3 fruit fly cellular contexts compared by ENCODE assay signal in genomic region chr3L:3197464-3197863, dm6.
TF ChIP-seq lines count a peak whose summit lies in the region.

TSS of gene CG14966 (minus strand) at chr3L:3197631.

TF ChIP-seq in whole organism, adult, 20 proteins besides CTCF, POLR2A, EP300 and RAD21 (continued from another document):
- TF ChIP-seq cic (GFP tag; optimal IDR thresholded peaks at IDR 0.05; lab: Kevin White, UChicago) (peak; percentile 2), Clk (GFP tag; optimal IDR thresholded peaks at IDR 0.05; lab: Kevin White, UChicago) (no peak)

TF ChIP-seq in whole organism, embryonic, 481 proteins besides CTCF, POLR2A, EP300 and RAD21 (continued from another document and continues in another):
- TF ChIP-seq CG7928 (GFP tag; optimal IDR thresholded peaks at IDR 0.05; lab: Kevin White, UChicago) = peak; percentile 97
- TF ChIP-seq Ets65A (GFP tag; lab: Kevin White, UChicago) = peak; percentile 27
- TF ChIP-seq CG32772 (GFP tag; IDR thresholded peaks at IDR 0.05; lab: Robert Waterston, UW) = no peak
- no peak for TF ChIP-seq lov (optimal IDR thresholded peaks at IDR 0.05; lab: Kevin White, UChicago)
- TF ChIP-seq lov (GFP tag; IDR thresholded peaks at IDR 0.05; lab: Robert Waterston, UW) = no peak
- TF ChIP-seq oc (tag; optimal IDR thresholded peaks at IDR 0.05; lab: Kevin White, UChicago) = no peak
- no peak for TF ChIP-seq dmrt99B (tag; optimal IDR thresholded peaks at IDR 0.05; lab: Kevin White, UChicago)
- no peak for TF ChIP-seq ssp (GFP tag; IDR thresholded peaks at IDR 0.05; lab: Robert Waterston, UW)
- TF ChIP-seq Rx (GFP tag; IDR thresholded peaks at IDR 0.05; lab: Robert Waterston, UW) = no peak
- TF ChIP-seq CG11085 (GFP tag; IDR thresholded peaks at IDR 0.05; lab: Robert Waterston, UW) = no peak
- TF ChIP-seq nerfin-2 (GFP tag; IDR thresholded peaks at IDR 0.05; lab: Robert Waterston, UW; ENCODE audit: partially characterized antibody) = peak; percentile 66; the same call in 1 of the 2 replicates
- no peak for TF ChIP-seq Nf-YA (GFP tag; IDR thresholded peaks at IDR 0.05; lab: Robert Waterston, UW)
- no peak for TF ChIP-seq wor (GFP tag; IDR thresholded peaks at IDR 0.05; lab: Robert Waterston, UW)
- TF ChIP-seq CG32532 (GFP tag; IDR thresholded peaks at IDR 0.05; lab: Robert Waterston, UW) = peak; percentile 68
- TF ChIP-seq pfk (GFP tag; optimal IDR thresholded peaks at IDR 0.05; lab: Kevin White, UChicago) = peak; percentile 11
- no peak for TF ChIP-seq CG12104 (GFP tag; optimal IDR thresholded peaks at IDR 0.05; lab: Kevin White, UChicago)
- no peak for TF ChIP-seq dati (GFP tag; IDR thresholded peaks at IDR 0.05; lab: Robert Waterston, UW)
- TF ChIP-seq mam (GFP tag; optimal IDR thresholded peaks at IDR 0.05; lab: Kevin White, UChicago) = peak; percentile 62
- TF ChIP-seq B-H2 (GFP tag; optimal IDR thresholded peaks at IDR 0.05; lab: Kevin White, UChicago) = peak; percentile 20
- no peak for TF ChIP-seq Tbp (GFP tag; optimal IDR thresholded peaks at IDR 0.05; lab: Kevin White, UChicago)
- TF ChIP-seq CG3995 (GFP tag; optimal IDR thresholded peaks at IDR 0.05; lab: Kevin White, UChicago) = peak; percentile 15
- TF ChIP-seq Hr51 (GFP tag; optimal IDR thresholded peaks at IDR 0.05; lab: Kevin White, UChicago) = no peak
- TF ChIP-seq CrebB (tag; optimal IDR thresholded peaks at IDR 0.05; lab: Kevin White, UChicago) = no peak
- peak; percentile 33 for TF ChIP-seq gem (tag; optimal IDR thresholded peaks at IDR 0.05; lab: Kevin White, UChicago)
- peak; percentile 83 for TF ChIP-seq CG15514 (GFP tag; optimal IDR thresholded peaks at IDR 0.05; lab: Kevin White, UChicago)
- no peak for TF ChIP-seq pnt (GFP tag; optimal IDR thresholded peaks at IDR 0.05; lab: Kevin White, UChicago)
- peak; percentile 43 for TF ChIP-seq nmo (GFP tag; optimal IDR thresholded peaks at IDR 0.05; lab: Kevin White, UChicago)
- no peak for TF ChIP-seq Adf1 (GFP tag; IDR thresholded peaks at IDR 0.05; lab: Robert Waterston, UW)
- no peak for TF ChIP-seq Drgx (GFP tag; IDR thresholded peaks at IDR 0.05; lab: Robert Waterston, UW)
- no peak for TF ChIP-seq CG10462 (GFP tag; optimal IDR thresholded peaks at IDR 0.05; lab: Kevin White, UChicago)
- TF ChIP-seq CG13287 (GFP tag; IDR thresholded peaks at IDR 0.05; lab: Robert Waterston, UW; ENCODE audit: partially characterized antibody) = peak; percentile 96
- no peak for TF ChIP-seq Lhr (GFP tag; optimal IDR thresholded peaks at IDR 0.05; lab: Kevin White, UChicago)
- TF ChIP-seq maf-S (GFP tag; optimal IDR thresholded peaks at IDR 0.05; lab: Kevin White, UChicago) = no peak
- peak; percentile 95 for TF ChIP-seq Myb (GFP tag; optimal IDR thresholded peaks at IDR 0.05; lab: Kevin White, UChicago)
- no peak for TF ChIP-seq CG6254 (GFP tag; optimal IDR thresholded peaks at IDR 0.05; lab: Kevin White, UChicago)
- no peak for TF ChIP-seq Dfd (GFP tag; optimal IDR thresholded peaks at IDR 0.05; lab: Kevin White, UChicago)
- TF ChIP-seq seq (GFP tag; IDR thresholded peaks at IDR 0.05; lab: Robert Waterston, UW) = no peak
- TF ChIP-seq CG5245 (GFP tag; optimal IDR thresholded peaks at IDR 0.05; lab: Kevin White, UChicago) = no peak
- TF ChIP-seq CG4617 (GFP tag; optimal IDR thresholded peaks at IDR 0.05; lab: Kevin White, UChicago; ENCODE audit: borderline replicate concordance) = peak; percentile 7
- no peak for TF ChIP-seq ash1 (GFP tag; optimal IDR thresholded peaks at IDR 0.05; lab: Kevin White, UChicago)
- peak; percentile 33 for TF ChIP-seq fu2 (GFP tag; optimal IDR thresholded peaks at IDR 0.05; lab: Kevin White, UChicago)
- no peak for TF ChIP-seq tx (GFP tag; optimal IDR thresholded peaks at IDR 0.05; lab: Kevin White, UChicago)
- TF ChIP-seq dmrt11E (tag; optimal IDR thresholded peaks at IDR 0.05; lab: Kevin White, UChicago) = no peak
- peak; percentile 16 for TF ChIP-seq Hmx (GFP tag; optimal IDR thresholded peaks at IDR 0.05; lab: Kevin White, UChicago)
- TF ChIP-seq Fer3 (tag; optimal IDR thresholded peaks at IDR 0.05; lab: Kevin White, UChicago) = no peak
- no peak for TF ChIP-seq emc (GFP tag; optimal IDR thresholded peaks at IDR 0.05; lab: Kevin White, UChicago)
- TF ChIP-seq BEAF-32 (GFP tag; optimal IDR thresholded peaks at IDR 0.05; lab: Kevin White, UChicago) = peak; percentile 90
- TF ChIP-seq phol (tag; optimal IDR thresholded peaks at IDR 0.05; lab: Kevin White, UChicago) = peak; percentile 35
- peak; percentile 96 for TF ChIP-seq Sry-δ (GFP tag; optimal IDR thresholded peaks at IDR 0.05; lab: Kevin White, UChicago)
- TF ChIP-seq gsb-n (tag; optimal IDR thresholded peaks at IDR 0.05; lab: Kevin White, UChicago) = no peak
- TF ChIP-seq Rfx (GFP tag; IDR thresholded peaks at IDR 0.05; lab: Robert Waterston, UW) = peak; percentile 73
- TF ChIP-seq en (GFP tag; optimal IDR thresholded peaks at IDR 0.05; lab: Kevin White, UChicago) = no peak
- TF ChIP-seq CG17568 (GFP tag; optimal IDR thresholded peaks at IDR 0.05; lab: Kevin White, UChicago) = no peak
- TF ChIP-seq CG13424 (tag; optimal IDR thresholded peaks at IDR 0.05; lab: Kevin White, UChicago) = peak; percentile 31
- TF ChIP-seq chm (GFP tag; IDR thresholded peaks at IDR 0.05; lab: Robert Waterston, UW) = peak; percentile 30; the same call in 1 of the 2 replicates
- TF ChIP-seq gro (GFP tag; optimal IDR thresholded peaks at IDR 0.05; lab: Kevin White, UChicago) = peak; percentile 58
- no peak for TF ChIP-seq CG16779 (GFP tag; IDR thresholded peaks at IDR 0.05; lab: Robert Waterston, UW)
- no peak for TF ChIP-seq jing (GFP tag; optimal IDR thresholded peaks at IDR 0.05; lab: Kevin White, UChicago)
- TF ChIP-seq Atf6 (GFP tag; IDR thresholded peaks at IDR 0.05; lab: Robert Waterston, UW) = no peak
- TF ChIP-seq vvl (GFP tag; IDR thresholded peaks at IDR 0.05; lab: Robert Waterston, UW) = peak; percentile 40; the same call in 1 of the 2 replicates
- TF ChIP-seq CG15696 (tag; optimal IDR thresholded peaks at IDR 0.05; lab: Kevin White, UChicago) = no peak
- peak in 1 of 2 experiments; percentile 11 for TF ChIP-seq chif (GFP tag; optimal IDR thresholded peaks at IDR 0.05; lab: Kevin White, UChicago)
- TF ChIP-seq bab2 (GFP tag; optimal IDR thresholded peaks at IDR 0.05; lab: Kevin White, UChicago) = peak; percentile 10
- TF ChIP-seq CG14667 (GFP tag; IDR thresholded peaks at IDR 0.05; lab: Robert Waterston, UW) = no peak
- TF ChIP-seq abd-A (tag; optimal IDR thresholded peaks at IDR 0.05; lab: Kevin White, UChicago) = no peak
- TF ChIP-seq scrt (GFP tag; optimal IDR thresholded peaks at IDR 0.05; lab: Kevin White, UChicago) = peak; percentile 96
- TF ChIP-seq CG13894 (tag; optimal IDR thresholded peaks at IDR 0.05; lab: Kevin White, UChicago) = peak; percentile 58

TF ChIP-seq in whole organism, prepupa, 60 proteins besides CTCF, POLR2A, EP300 and RAD21 (continued from another document):
- TF ChIP-seq dsx (GFP tag; optimal IDR thresholded peaks at IDR 0.05; lab: Kevin White, UChicago; ENCODE audit: poor library complexity, severe bottlenecking) = peak; percentile 9
- peak; percentile 20 for TF ChIP-seq Hr39 (GFP tag; optimal IDR thresholded peaks at IDR 0.05; lab: Kevin White, UChicago)
- no peak for TF ChIP-seq Hr38 (GFP tag; optimal IDR thresholded peaks at IDR 0.05; lab: Kevin White, UChicago)
- no peak for TF ChIP-seq salr (GFP tag; optimal IDR thresholded peaks at IDR 0.05; lab: Kevin White, UChicago)
- TF ChIP-seq CG6808 (GFP tag; optimal IDR thresholded peaks at IDR 0.05; lab: Kevin White, UChicago) = peak; percentile 3
TF ChIP-seq in whole organism, prepupa: peak in this region for 16.
